Worm (Caenorhabditis elegans): Measurements from ENCODE around the gene sru-6.

DNA sequence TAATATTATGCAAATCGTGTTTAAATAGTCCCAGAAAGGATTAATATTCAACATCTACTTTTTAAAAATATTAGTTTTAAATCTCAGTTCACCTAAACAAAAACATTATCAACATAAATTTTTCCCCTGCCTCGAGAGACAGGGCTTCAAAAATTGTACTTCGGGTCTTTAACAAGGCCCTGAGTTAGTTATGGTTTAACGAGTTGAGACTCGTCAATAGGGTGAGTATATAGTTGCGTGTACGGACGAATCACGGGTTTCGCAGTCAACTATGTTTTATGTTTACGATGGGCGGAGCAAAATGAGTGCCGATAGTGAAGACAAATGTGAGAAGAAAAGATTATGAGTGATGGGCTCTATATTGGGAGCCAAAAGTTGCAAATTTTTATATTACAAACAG is 21.2 kb downstream of the sru-6 start:
- TF ChIP-seq ztf-25 (GFP tag; IDR thresholded peaks at IDR 0.05) (no peak), sptf-2 (GFP tag; optimal IDR thresholded peaks at IDR 0.05) (no peak), madf-10 (tag; optimal IDR thresholded peaks at IDR 0.05) (no peak), unc-130 (GFP tag; optimal IDR thresholded peaks at IDR 0.05) (no peak), snpc-4 (GFP tag; optimal IDR thresholded peaks at IDR 0.05) (peak; percentile 87), snpc-4 (tag; optimal IDR thresholded peaks at IDR 0.05) (peak in 3 of 4 experiments; percentile 93 to 97 (median 96)), atf-7 (tag; optimal IDR thresholded peaks at IDR 0.05) (no peak), zfh-2 (GFP tag; conservative IDR thresholded peaks at IDR 0.05) (no peak), nfya-1 (tag; optimal IDR thresholded peaks at IDR 0.05; ENCODE audit: borderline replicate concordance, insufficient read depth) (no peak), chd-7 (tag; optimal IDR thresholded peaks at IDR 0.05) (no peak), ZK185.1 (tag; optimal IDR thresholded peaks at IDR 0.05; ENCODE audit: poor library complexity, severe bottlenecking) (no peak), lin-35 (GFP tag; optimal IDR thresholded peaks at IDR 0.05) (no peak), zim-3 (tag; optimal IDR thresholded peaks at IDR 0.05) (no peak)

All from whole organism, young adult.